Worm (Caenorhabditis elegans) whole organism, young adult: ENCODE results near the gene skr-7.

Source experiments
- C06A6.2 ChIP-seq: fragments of 200-800 bp; sonication (Bioruptor generic); conservative IDR thresholded peaks from 2 replicates; pipeline ENCODE4 v1.3.6; 2022; ENCODE audit warnings: missing genetic modification characterization, missing compliant biosample characterization
- F10E7.11 ChIP-seq: sonication (generic microtip); optimal IDR thresholded peaks from 2 replicates; lab custom pipeline; 2017; ENCODE audit warnings: mild to moderate bottlenecking, missing genetic modification characterization, moderate library complexity, missing compliant biosample characterization
- F37B4.10 ChIP-seq: fragments of 200-800 bp; sonication (Bioruptor generic); IDR thresholded peaks from 2 replicates; pipeline ENCODE4 v1.3.6; 2022; ENCODE audit warnings: missing genetic modification characterization, missing compliant biosample characterization
- F39B2.1 ChIP-seq: fragments of 200-800 bp; sonication (Bioruptor generic); IDR thresholded peaks from 2 replicates; pipeline ENCODE4 v1.3.6; 2022; ENCODE audit warnings: missing genetic modification reagents, missing genetic modification characterization, missing compliant biosample characterization
- F52B5.7 ChIP-seq: sonication (generic microtip); optimal IDR thresholded peaks from 2 replicates; lab custom pipeline; 2016; ENCODE audit warnings: mild to moderate bottlenecking, missing genetic modification characterization, missing compliant biosample characterization
- F55B11.4 ChIP-seq: sonication (generic microtip); optimal IDR thresholded peaks from 2 replicates; lab custom pipeline; 2016; ENCODE audit warnings: missing compliant biosample characterization, missing genetic modification characterization, borderline replicate concordance; ENCODE audit not compliant: insufficient read depth
- F57C9.4 ChIP-seq: sonication (generic microtip); optimal IDR thresholded peaks from 2 replicates; lab custom pipeline; 2017; ENCODE audit warnings: mild to moderate bottlenecking, missing genetic modification characterization, missing compliant biosample characterization
- K11D2.4 ChIP-seq: fragments of 200-800 bp; sonication (Bioruptor generic); IDR thresholded peaks from 2 replicates; pipeline ENCODE4 v1.3.6; 2022; ENCODE audit warnings: missing genetic modification reagents, missing genetic modification characterization, missing compliant biosample characterization
- Y56A3A.18 ChIP-seq: fragments of 200-800 bp; sonication (Bioruptor generic); IDR thresholded peaks from 2 replicates; pipeline ENCODE4 v1.3.6; 2022; ENCODE audit warnings: missing genetic modification reagents, missing genetic modification characterization, missing compliant biosample characterization
- aptf-2 ChIP-seq: fragments of 200-800 bp; sonication (Bioruptor generic); conservative IDR thresholded peaks from 2 replicates; pipeline ENCODE4 v1.3.6; 2022; ENCODE audit warnings: missing genetic modification reagents, missing genetic modification characterization, missing compliant biosample characterization
- cebp-1 ChIP-seq, 2 experiments: fragments of 200-800 bp in 1 of 2; sonication (Bioruptor generic) in 1 of 2; sonication (generic microtip) in 1 of 2; IDR thresholded peaks in 1 of 2; optimal IDR thresholded peaks in 1 of 2; 2 replicates each; pipeline versions ENCODE4 v1.3.6 to Lab custom; 2017 to 2022; ENCODE audit warnings: missing compliant biosample characterization in 2 of 2, missing genetic modification characterization in 2 of 2, mild to moderate bottlenecking in 1 of 2, missing genetic modification reagents in 1 of 2, moderate library complexity in 1 of 2
- ceh-100 ChIP-seq: fragments of 200-800 bp; sonication (Bioruptor generic); IDR thresholded peaks from 2 replicates; pipeline ENCODE4 v1.3.6; 2022; ENCODE audit warnings: missing genetic modification reagents, missing genetic modification characterization, missing compliant biosample characterization
- ceh-27 ChIP-seq: fragments of 200-800 bp; sonication (Bioruptor generic); optimal IDR thresholded peaks from 2 replicates; lab custom pipeline; 2018; ENCODE audit warnings: mild to moderate bottlenecking, missing genetic modification characterization, moderate library complexity, missing compliant biosample characterization
- chd-7 ChIP-seq: sonication (generic microtip); optimal IDR thresholded peaks from 2 replicates; lab custom pipeline; 2016; ENCODE audit warnings: mild to moderate bottlenecking, missing genetic modification characterization, moderate library complexity, missing compliant biosample characterization
- dpff-1 ChIP-seq: sonication (generic microtip); optimal IDR thresholded peaks from 2 replicates; lab custom pipeline; 2017; ENCODE audit warnings: mild to moderate bottlenecking, missing genetic modification characterization, missing compliant biosample characterization
- efl-1 ChIP-seq: fragments of 150-350 bp; optimal IDR thresholded peaks from 2 replicates; lab custom pipeline; 2014; ENCODE audit warnings: missing biosample characterization, missing genetic modification reagents, missing genetic modification characterization
- gei-17 ChIP-seq: fragments of 200-800 bp; sonication (Bioruptor generic); optimal IDR thresholded peaks from 2 replicates; lab custom pipeline; 2018; ENCODE audit warnings: mild to moderate bottlenecking, missing genetic modification characterization, missing compliant biosample characterization
- let-607 ChIP-seq, 2 experiments: fragments of 200-800 bp in 1 of 2; sonication (Bioruptor generic) in 1 of 2; sonication (generic microtip) in 1 of 2; optimal IDR thresholded peaks; 2 replicates each; lab custom pipeline; 2016 to 2018; ENCODE audit warnings: mild to moderate bottlenecking in 2 of 2, missing compliant biosample characterization in 2 of 2, missing genetic modification characterization in 2 of 2, moderate library complexity in 2 of 2, missing genotype in 1 of 2
- lin-54 ChIP-seq: fragments of 200-800 bp; sonication (Bioruptor generic); optimal IDR thresholded peaks from 2 replicates; lab custom pipeline; 2018; ENCODE audit warnings: mild to moderate bottlenecking, missing genetic modification characterization, missing compliant biosample characterization
- lir-1 ChIP-seq: fragments of 200-800 bp; sonication (Bioruptor generic); conservative IDR thresholded peaks from 2 replicates; pipeline ENCODE4 v1.3.6; 2022; ENCODE audit warnings: missing genetic modification reagents, missing genetic modification characterization, missing compliant biosample characterization
- mel-28 ChIP-seq: sonication (generic microtip); optimal IDR thresholded peaks from 2 replicates; lab custom pipeline; 2016; ENCODE audit warnings: borderline replicate concordance, mild to moderate bottlenecking, missing genetic modification characterization, missing compliant biosample characterization
- nfyb-1 ChIP-seq: fragments of 200-800 bp; sonication (Bioruptor generic); IDR thresholded peaks from 2 replicates; pipeline ENCODE4 v1.3.6; 2022; ENCODE audit warnings: missing genetic modification reagents, missing genetic modification characterization, missing compliant biosample characterization
- nhr-27 ChIP-seq: fragments of 200-800 bp; sonication (Bioruptor generic); optimal IDR thresholded peaks from 2 replicates; lab custom pipeline; 2018; ENCODE audit warnings: mild to moderate bottlenecking, missing genetic modification characterization, moderate library complexity, missing compliant biosample characterization
- nhr-90 ChIP-seq: sonication (generic microtip); optimal IDR thresholded peaks from 2 replicates; lab custom pipeline; 2016; ENCODE audit warnings: missing genotype, mild to moderate bottlenecking, missing genetic modification characterization, missing compliant biosample characterization
- sea-2 ChIP-seq: fragments of 200-800 bp; sonication (Bioruptor generic); IDR thresholded peaks from 2 replicates; pipeline ENCODE4 v1.3.6; 2022; ENCODE audit warnings: missing genetic modification characterization, missing compliant biosample characterization
- sptf-2 ChIP-seq: fragments of 200-800 bp; sonication (Bioruptor generic); optimal IDR thresholded peaks from 2 replicates; lab custom pipeline; 2018; ENCODE audit warnings: mild to moderate bottlenecking, missing genetic modification characterization, missing compliant biosample characterization
- unc-130 ChIP-seq: sonication (generic microtip); optimal IDR thresholded peaks from 2 replicates; lab custom pipeline; 2016; ENCODE audit warnings: missing genetic modification reagents, missing genetic modification characterization, missing compliant biosample characterization
- xnd-1 ChIP-seq: sonication (generic microtip); optimal IDR thresholded peaks from 2 replicates; lab custom pipeline; 2016; ENCODE audit warnings: missing genotype, missing genetic modification reagents, missing genetic modification characterization, missing compliant biosample characterization
- zim-3 ChIP-seq: sonication (generic microtip); optimal IDR thresholded peaks from 2 replicates; lab custom pipeline; 2017; ENCODE audit warnings: mild to moderate bottlenecking, missing genetic modification characterization, moderate library complexity, missing compliant biosample characterization
- ztf-18 ChIP-seq: sonication (generic microtip); optimal IDR thresholded peaks from 2 replicates; lab custom pipeline; 2016; ENCODE audit warnings: missing genotype, mild to moderate bottlenecking, missing genetic modification characterization, missing compliant biosample characterization
- ztf-6 ChIP-seq: fragments of 200-800 bp; sonication (Bioruptor generic); IDR thresholded peaks from 2 replicates; pipeline ENCODE4 v1.3.6; 2022; ENCODE audit warnings: missing genetic modification reagents, missing genetic modification characterization, missing compliant biosample characterization

Gene skr-7

DNA sequence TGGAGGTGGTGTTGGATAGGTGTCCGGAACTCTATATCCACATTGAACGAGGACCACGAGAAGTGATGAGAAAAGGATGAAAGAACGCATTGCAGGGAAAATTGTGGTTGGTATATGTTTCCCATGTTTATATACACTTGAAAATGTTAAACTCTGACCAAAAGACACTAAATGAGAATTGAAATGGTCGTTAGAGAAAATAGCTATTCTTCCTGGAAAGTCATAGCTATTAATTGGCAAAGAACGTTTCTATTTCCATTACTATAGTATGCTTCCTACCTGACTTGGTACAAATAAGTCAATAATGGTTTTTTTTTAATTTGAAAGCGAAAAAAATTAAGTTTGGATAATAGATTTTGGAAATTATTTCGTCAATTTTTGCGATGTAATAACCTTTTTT is 5.5 kb upstream of the skr-7 start, which contains the start of gene Y47D7A.18:
TSS of gene Y47D7A.18 (minus strand) at position 101 of the 400 bp plus-strand sequence.
- no peak for TF ChIP-seq mel-28 (tag; lab: Kevin White, UChicago)
- TF ChIP-seq ztf-6 (GFP tag; lab: Robert Waterston, UW), result no peak
- TF ChIP-seq Y56A3A.18 (GFP tag; lab: Robert Waterston, UW), result no peak
- no peak for TF ChIP-seq F57C9.4 (tag; lab: Kevin White, UChicago)
- no peak for TF ChIP-seq nfyb-1 (GFP tag; lab: Robert Waterston, UW)
- TF ChIP-seq unc-130 (GFP tag; lab: Kevin White, UChicago), result no peak
- no peak for TF ChIP-seq F37B4.10
- no peak for TF ChIP-seq cebp-1 (GFP tag; IDR thresholded peaks at IDR 0.05; lab: Robert Waterston, UW)
- no peak for TF ChIP-seq cebp-1 (tag; optimal IDR thresholded peaks at IDR 0.05; lab: Kevin White, UChicago)
- TF ChIP-seq C06A6.2 (GFP tag; lab: Robert Waterston, UW), result no peak
- TF ChIP-seq nhr-90 (tag; lab: Kevin White, UChicago), result no peak
- TF ChIP-seq let-607 (tag; optimal IDR thresholded peaks at IDR 0.05; lab: Kevin White, UChicago), result no peak
- TF ChIP-seq F55B11.4 (tag; lab: Kevin White, UChicago), result no peak
- no peak for TF ChIP-seq zim-3 (tag; lab: Kevin White, UChicago)
- no peak for TF ChIP-seq K11D2.4 (GFP tag; lab: Robert Waterston, UW)
- TF ChIP-seq F39B2.1 (GFP tag; lab: Robert Waterston, UW), result no peak
- TF ChIP-seq gei-17 (GFP tag; lab: Kevin White, UChicago), result no peak
- TF ChIP-seq ceh-100, result no peak
- no peak for TF ChIP-seq F10E7.11 (tag; lab: Kevin White, UChicago)
- no peak for TF ChIP-seq sptf-2 (GFP tag; lab: Kevin White, UChicago)

DNA sequence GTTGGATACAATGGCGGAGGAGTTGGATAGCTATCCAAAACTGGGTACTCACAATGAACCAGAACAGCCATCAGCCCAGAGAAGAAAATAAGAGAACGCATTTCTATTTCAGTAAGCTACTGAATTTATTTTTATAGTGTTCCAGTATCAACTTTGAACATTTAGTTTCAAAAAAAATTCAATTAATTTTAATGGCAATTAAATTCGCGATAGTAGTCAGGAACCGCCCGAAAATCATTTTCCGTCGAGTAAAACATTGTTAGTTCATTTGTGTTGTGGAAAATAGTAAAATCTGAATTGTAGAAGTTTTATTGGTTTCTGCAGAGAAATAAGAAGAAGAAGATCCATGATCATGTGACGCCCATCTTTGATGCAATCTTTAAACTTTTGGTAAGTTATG is 4.1 kb upstream of the skr-7 start, which contains the start of gene Y47D7A.6:
TSS of gene Y47D7A.6 (minus strand) at position 101 of the 400 bp plus-strand sequence.
- no peak for TF ChIP-seq efl-1 (GFP tag; lab: Kevin White, UChicago)
- no peak for TF ChIP-seq C06A6.2 (GFP tag; lab: Robert Waterston, UW)
- TF ChIP-seq ceh-27, result no peak
- TF ChIP-seq nhr-27 (tag; lab: Kevin White, UChicago), result no peak
- no peak for TF ChIP-seq F52B5.7 (tag; lab: Kevin White, UChicago)
- TF ChIP-seq lir-1 (GFP tag; lab: Robert Waterston, UW), result no peak
- no peak for TF ChIP-seq F55B11.4 (tag; lab: Kevin White, UChicago)
- TF ChIP-seq xnd-1 (tag; lab: Kevin White, UChicago), result no peak
- no peak for TF ChIP-seq ztf-18 (tag; lab: Kevin White, UChicago)
- no peak for TF ChIP-seq chd-7 (tag; lab: Kevin White, UChicago)
- TF ChIP-seq aptf-2, result no peak
- no peak for TF ChIP-seq lin-54 (GFP tag; lab: Kevin White, UChicago)

DNA sequence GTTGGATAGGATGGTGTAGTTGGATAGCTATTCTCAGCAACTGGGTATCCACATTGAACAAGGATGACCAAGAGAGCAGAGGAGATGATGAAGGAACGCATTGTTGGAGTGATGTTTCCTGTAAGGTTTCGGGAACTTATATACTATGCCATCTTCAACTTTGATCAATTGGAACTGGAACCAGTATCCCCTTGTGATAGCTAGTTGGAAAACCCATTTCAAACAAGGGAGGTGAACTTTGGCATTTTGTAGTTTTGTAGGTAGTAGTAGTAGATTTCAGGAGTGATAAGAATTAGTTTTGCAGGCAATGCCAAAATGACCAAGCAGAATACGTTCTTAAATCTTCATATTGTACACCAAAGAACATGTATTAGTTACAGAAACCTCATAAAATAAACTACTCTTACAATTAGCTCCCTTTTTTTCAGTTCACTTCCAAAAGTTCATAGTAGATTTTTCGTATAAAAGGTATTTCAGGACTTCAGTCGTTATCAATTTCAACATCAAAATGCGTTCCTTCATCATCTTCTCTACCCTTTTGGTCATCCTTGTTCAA is 2.4 kb upstream of the skr-7 start, which contains the start of the genes Y47D7A.7 and Y47D7A.2:
TSS of gene Y47D7A.7 (minus strand) at position 101 of the 556 bp plus-strand sequence.
TSS of gene Y47D7A.2 (plus strand) at position 506 of the 556 bp plus-strand sequence.
- TF ChIP-seq aptf-2 (no peak), sea-2 (GFP tag; lab: Robert Waterston, UW) (no peak)

DNA sequence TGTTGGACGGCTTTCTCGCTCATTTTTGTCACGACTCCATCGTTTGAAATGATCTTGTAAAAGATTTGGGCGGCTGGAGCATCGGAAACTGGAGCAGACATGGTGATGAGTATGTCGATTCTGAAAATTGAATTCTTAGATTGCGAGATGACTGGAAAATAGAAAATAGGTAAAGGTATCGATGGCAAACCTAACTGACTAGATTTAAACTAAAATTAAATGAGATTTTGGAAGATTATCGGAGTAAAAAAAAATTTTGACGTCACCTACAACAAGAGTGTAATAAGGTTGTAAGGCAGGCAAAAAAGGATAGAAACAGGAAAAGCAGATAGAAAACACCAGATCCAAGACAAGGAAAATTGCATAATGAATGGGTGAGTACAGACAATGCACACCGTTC is 752 bp upstream of the skr-7 start, which contains the start of gene skr-14:
TSS of gene skr-14 (minus strand) at position 101 of the 400 bp plus-strand sequence.
- no peak for TF ChIP-seq dpff-1 (tag; lab: Kevin White, UChicago)
- no peak for TF ChIP-seq ceh-100
